Worm (Caenorhabditis elegans) whole organism, L4/young adult: ENCODE results near the gene xbx-6.

Source experiments
- W03F9.2 ChIP-seq: fragments of 150-350 bp; optimal IDR thresholded peaks from 2 replicates; lab custom pipeline; 2014; ENCODE audit warnings: missing biosample characterization, missing genetic modification characterization
- dao-5 ChIP-seq: sonication (generic microtip); optimal IDR thresholded peaks from 2 replicates; lab custom pipeline; 2016; ENCODE audit warnings: missing genotype, missing genetic modification characterization, moderate library complexity, missing compliant biosample characterization
- him-1 ChIP-seq: sonication (generic microtip); optimal IDR thresholded peaks from 2 replicates; lab custom pipeline; 2016; ENCODE audit warnings: missing genotype, missing genetic modification reagents, missing genetic modification characterization, missing compliant biosample characterization

xbx-6 gene

DNA sequence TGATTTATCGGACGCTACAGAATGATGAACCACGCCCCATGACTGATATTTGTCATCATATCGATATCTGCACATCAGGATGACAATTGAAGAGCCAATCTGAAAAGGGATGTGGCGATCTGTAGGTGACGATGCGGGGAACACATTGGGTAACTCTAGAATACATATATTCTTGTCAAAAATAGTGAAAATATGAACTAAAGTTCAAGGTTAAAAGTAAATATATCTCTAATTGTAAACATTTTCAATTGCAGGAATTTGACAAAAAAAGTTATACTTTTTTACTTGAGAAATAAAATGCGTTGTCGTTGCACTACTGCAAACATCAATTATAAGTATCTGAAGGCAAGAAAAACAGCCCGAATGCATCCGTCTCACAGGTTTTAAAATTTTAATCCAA is 50.1 kb downstream of the xbx-6 start, which contains the start of gene F58E6.6:
TSS of gene F58E6.6 (minus strand) at position 101 of the 400 bp plus-strand sequence.
- TF ChIP-seq W03F9.2 (tag; lab: Kevin White, UChicago) (no peak), dao-5 (tag; lab: Kevin White, UChicago) (no peak), him-1 (tag; lab: Kevin White, UChicago) (no peak)

DNA sequence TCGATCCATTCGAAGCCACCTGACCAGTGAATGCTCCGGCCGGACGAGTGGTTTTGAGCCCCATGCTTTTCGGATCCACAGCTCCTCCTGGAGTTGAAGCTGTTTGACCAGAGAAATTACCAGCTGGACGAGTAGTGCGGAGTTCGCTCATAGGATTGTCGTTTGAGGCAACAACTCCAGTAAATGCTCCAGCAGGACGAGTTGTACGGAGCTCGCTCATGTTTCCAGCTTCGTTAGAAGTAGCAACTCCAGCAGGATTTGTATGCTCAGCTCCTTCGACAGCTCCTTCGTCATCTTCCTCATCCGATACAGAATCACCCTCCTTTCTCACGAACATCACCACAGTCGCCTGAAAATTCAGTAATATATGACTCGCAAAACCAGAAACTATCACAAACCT is 50.7 kb downstream of the xbx-6 start:
- TF ChIP-seq him-1 (tag; lab: Kevin White, UChicago) (no peak), W03F9.2 (tag; lab: Kevin White, UChicago) (no peak), dao-5 (tag; lab: Kevin White, UChicago) (no peak)

DNA sequence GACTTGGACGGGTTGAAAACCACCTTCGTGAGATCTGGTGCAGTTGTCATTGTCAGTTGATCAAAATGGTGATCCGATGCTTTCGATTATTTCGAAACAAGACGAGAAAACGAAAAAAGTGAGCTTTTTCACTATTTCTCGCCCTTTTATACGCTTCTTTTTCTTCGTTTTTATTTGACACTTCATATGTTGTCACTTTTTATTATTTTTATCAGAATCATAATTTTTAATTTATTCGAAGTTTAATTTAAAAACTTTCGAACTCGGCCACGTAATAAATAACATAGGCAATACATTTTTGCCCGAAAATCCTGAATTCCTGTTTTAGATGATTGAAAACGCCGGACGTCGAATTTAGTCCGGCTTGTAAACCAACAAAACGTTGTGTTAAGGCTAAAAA is 51.6 kb downstream of the xbx-6 start, which contains the start of gene F58E6.5:
TSS of gene F58E6.5 (minus strand) at position 101 of the 400 bp plus-strand sequence.
- TF ChIP-seq W03F9.2 (tag; lab: Kevin White, UChicago), result no peak
- no peak for TF ChIP-seq him-1 (tag; lab: Kevin White, UChicago)
- TF ChIP-seq dao-5 (tag; lab: Kevin White, UChicago), result no peak

DNA sequence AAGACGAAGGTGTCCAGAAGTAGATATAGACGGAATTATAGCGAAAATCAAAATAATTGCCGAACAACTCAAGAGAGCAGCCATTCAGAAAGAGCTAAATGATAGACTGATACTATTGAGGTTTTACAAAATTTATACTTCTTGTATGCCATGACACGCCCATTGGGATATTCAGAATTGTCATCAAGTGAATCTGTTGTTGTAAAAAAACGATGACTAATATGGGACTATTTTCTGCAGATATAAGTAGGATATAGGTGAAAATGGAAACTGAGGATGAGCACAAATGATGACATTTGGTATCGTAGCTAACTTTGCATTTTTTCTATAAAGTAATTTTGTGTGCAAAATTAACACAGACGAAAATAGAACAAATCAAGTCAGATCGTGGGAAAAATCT is 52.9 kb downstream of the xbx-6 start, which contains the start of gene F58E6.8:
TSS of gene F58E6.8 (minus strand) at position 101 of the 400 bp plus-strand sequence.
- TF ChIP-seq him-1 (tag; lab: Kevin White, UChicago) (no peak), W03F9.2 (tag; lab: Kevin White, UChicago) (no peak), dao-5 (tag; lab: Kevin White, UChicago) (no peak)

DNA sequence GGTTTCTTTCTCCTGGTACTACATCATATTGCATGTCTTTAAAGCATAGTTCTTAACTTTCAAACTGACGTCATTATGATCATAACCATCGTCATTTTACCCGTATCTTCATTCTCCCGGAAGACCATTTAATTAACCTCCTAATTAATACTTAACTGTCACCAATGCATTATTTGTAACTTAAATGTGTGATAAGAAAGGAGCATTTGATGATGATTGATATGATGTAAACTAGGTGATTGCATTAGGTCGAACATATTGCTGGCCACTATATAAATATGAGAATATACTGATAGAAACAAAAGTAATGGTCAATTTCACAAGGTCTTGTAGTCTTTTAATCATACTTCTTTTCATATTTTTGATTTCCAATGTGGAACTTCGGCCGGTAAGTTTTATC is 53.4 kb downstream of the xbx-6 start, which contains the start of gene hrg-3:
TSS of gene hrg-3 (plus strand) at position 227 of the 400 bp plus-strand sequence.
- no peak for TF ChIP-seq W03F9.2 (tag; lab: Kevin White, UChicago)
- no peak for TF ChIP-seq him-1 (tag; lab: Kevin White, UChicago)
- no peak for TF ChIP-seq dao-5 (tag; lab: Kevin White, UChicago)
